Worm (Caenorhabditis elegans) whole organism, young adult: ENCODE measurements around the gene F23A7.5.

ENCODE experiments used
- B0261.1 ChIP-seq: sonication (generic microtip); optimal IDR thresholded peaks from 2 replicates; lab custom pipeline; 2016; ENCODE audit warnings: mild to moderate bottlenecking, missing genetic modification characterization, moderate library complexity, missing compliant biosample characterization
- F23B12.7 ChIP-seq: sonication (generic microtip); optimal IDR thresholded peaks from 2 replicates; lab custom pipeline; 2017; ENCODE audit warnings: missing genetic modification characterization, mild to moderate bottlenecking, missing compliant biosample characterization, antibody characterized with exemption, moderate library complexity; ENCODE audit not compliant: insufficient read depth
- F33H1.4 ChIP-seq: fragments of 200-800 bp; sonication (Bioruptor generic); IDR thresholded peaks from 2 replicates; pipeline ENCODE4 v1.3.6; 2022; ENCODE audit warnings: missing genetic modification reagents, missing genetic modification characterization, missing compliant biosample characterization
- ama-1 ChIP-seq, 3 experiments: fragments of 150-350 bp in 1 of 3; sonication (generic microtip) in 2 of 3; optimal IDR thresholded peaks; 2 replicates each; lab custom pipeline; 2014 to 2018; ENCODE audit warnings: missing biosample characterization in 2 of 3, missing genetic modification characterization in 2 of 3, missing genetic modification reagents in 2 of 3
- chd-7 ChIP-seq: sonication (generic microtip); optimal IDR thresholded peaks from 2 replicates; lab custom pipeline; 2016; ENCODE audit warnings: mild to moderate bottlenecking, missing genetic modification characterization, moderate library complexity, missing compliant biosample characterization
- dpff-1 ChIP-seq: sonication (generic microtip); optimal IDR thresholded peaks from 2 replicates; lab custom pipeline; 2017; ENCODE audit warnings: mild to moderate bottlenecking, missing genetic modification characterization, missing compliant biosample characterization
- egl-18 ChIP-seq: fragments of 200-800 bp; sonication (Bioruptor generic); IDR thresholded peaks from 2 replicates; pipeline ENCODE4 v1.3.6; 2022; ENCODE audit warnings: missing genetic modification reagents, missing genetic modification characterization, missing compliant biosample characterization
- nfyb-1 ChIP-seq: fragments of 200-800 bp; sonication (Bioruptor generic); IDR thresholded peaks from 2 replicates; pipeline ENCODE4 v1.3.6; 2022; ENCODE audit warnings: missing genetic modification reagents, missing genetic modification characterization, missing compliant biosample characterization
- nhr-90 ChIP-seq: sonication (generic microtip); optimal IDR thresholded peaks from 2 replicates; lab custom pipeline; 2016; ENCODE audit warnings: missing genotype, mild to moderate bottlenecking, missing genetic modification characterization, missing compliant biosample characterization
- unc-130 ChIP-seq: sonication (generic microtip); optimal IDR thresholded peaks from 2 replicates; lab custom pipeline; 2016; ENCODE audit warnings: missing genetic modification reagents, missing genetic modification characterization, missing compliant biosample characterization
- unc-62 ChIP-seq: fragments of 150-350 bp; optimal IDR thresholded peaks from 2 replicates; lab custom pipeline; 2014; ENCODE audit warnings: missing biosample characterization, missing genetic modification reagents, missing genetic modification characterization

- TF ChIP-seq unc-62 (GFP tag; lab: Kevin White, UChicago) (no peak), B0261.1 (tag; lab: Kevin White, UChicago) (peak; percentile 66), F33H1.4 (GFP tag; lab: Robert Waterston, UW) (no peak), F23B12.7 (tag; lab: Kevin White, UChicago) (no peak), unc-130 (GFP tag; lab: Kevin White, UChicago) (no peak), egl-18 (GFP tag; lab: Robert Waterston, UW) (no peak), chd-7 (tag; lab: Kevin White, UChicago) (no peak), dpff-1 (tag; lab: Kevin White, UChicago) (no peak), ama-1 (optimal IDR thresholded peaks at IDR 0.05; lab: Kevin White, UChicago) (no peak), ama-1 (GFP tag; optimal IDR thresholded peaks at IDR 0.05; lab: Kevin White, UChicago) (peak in 1 of 2 experiments; percentile 8), nfyb-1 (no peak), nhr-90 (tag; lab: Kevin White, UChicago) (no peak)
These were observed 56.4 kb downstream of the F23A7.5 start for ce11 chrX:16285151-16285550.
